Worm (Caenorhabditis elegans) whole organism, young adult: ENCODE measurements around the gene srh-69.

Experiments used
- B0261.1 ChIP-seq: sonication (generic microtip); optimal IDR thresholded peaks from 2 replicates; lab custom pipeline; 2016; ENCODE audit warnings: mild to moderate bottlenecking, missing genetic modification characterization, moderate library complexity, missing compliant biosample characterization
- F10E7.11 ChIP-seq: sonication (generic microtip); optimal IDR thresholded peaks from 2 replicates; lab custom pipeline; 2017; ENCODE audit warnings: mild to moderate bottlenecking, missing genetic modification characterization, moderate library complexity, missing compliant biosample characterization
- F37B4.10 ChIP-seq: fragments of 200-800 bp; sonication (Bioruptor generic); IDR thresholded peaks from 2 replicates; pipeline ENCODE4 v1.3.6; 2022; ENCODE audit warnings: missing genetic modification characterization, missing compliant biosample characterization
- T07F8.4 ChIP-seq: sonication (generic microtip); optimal IDR thresholded peaks from 2 replicates; lab custom pipeline; 2016; ENCODE audit warnings: mild to moderate bottlenecking, missing genetic modification characterization, moderate library complexity, missing compliant biosample characterization
- Y95B8A.8 ChIP-seq: fragments of 200-800 bp; sonication (Bioruptor generic); IDR thresholded peaks from 2 replicates; pipeline ENCODE4 v1.3.6; 2022; ENCODE audit warnings: missing genetic modification reagents, missing genetic modification characterization, missing compliant biosample characterization
- ama-1 ChIP-seq, 3 experiments: fragments of 150-350 bp in 1 of 3; sonication (generic microtip) in 2 of 3; optimal IDR thresholded peaks; 2 replicates each; lab custom pipeline; 2014 to 2018; ENCODE audit warnings: missing biosample characterization in 2 of 3, missing genetic modification characterization in 2 of 3, missing genetic modification reagents in 2 of 3
- aptf-3 ChIP-seq: fragments of 200-800 bp; sonication (Bioruptor generic); IDR thresholded peaks from 2 replicates; pipeline ENCODE4 v1.3.6; 2022; ENCODE audit warnings: missing genetic modification characterization, missing compliant biosample characterization
- atf-7 ChIP-seq: sonication (generic microtip); optimal IDR thresholded peaks from 2 replicates; lab custom pipeline; 2017; ENCODE audit warnings: mild to moderate bottlenecking, missing genetic modification characterization, missing compliant biosample characterization
- athp-1 ChIP-seq: sonication (generic microtip); optimal IDR thresholded peaks from 2 replicates; lab custom pipeline; 2017; ENCODE audit warnings: mild to moderate bottlenecking, missing genetic modification characterization, missing compliant biosample characterization
- attf-3 ChIP-seq: fragments of 200-800 bp; sonication (Bioruptor generic); conservative IDR thresholded peaks from 2 replicates; pipeline ENCODE4 v1.3.6; 2022; ENCODE audit warnings: missing genetic modification reagents, missing genetic modification characterization, missing compliant biosample characterization
- ceh-27 ChIP-seq: fragments of 200-800 bp; sonication (Bioruptor generic); optimal IDR thresholded peaks from 2 replicates; lab custom pipeline; 2018; ENCODE audit warnings: mild to moderate bottlenecking, missing genetic modification characterization, moderate library complexity, missing compliant biosample characterization
- die-1 ChIP-seq: sonication (generic microtip); optimal IDR thresholded peaks from 2 replicates; lab custom pipeline; 2016; ENCODE audit warnings: missing genotype, mild to moderate bottlenecking, missing genetic modification characterization, missing compliant biosample characterization
- dpff-1 ChIP-seq: sonication (generic microtip); optimal IDR thresholded peaks from 2 replicates; lab custom pipeline; 2017; ENCODE audit warnings: mild to moderate bottlenecking, missing genetic modification characterization, missing compliant biosample characterization
- hlh-26 ChIP-seq: fragments of 200-800 bp; sonication (Bioruptor generic); conservative IDR thresholded peaks from 2 replicates; pipeline ENCODE4 v1.3.6; 2022; ENCODE audit warnings: missing genetic modification reagents, missing genetic modification characterization, missing compliant biosample characterization
- hrde-1 ChIP-seq: sonication (generic microtip); optimal IDR thresholded peaks from 2 replicates; lab custom pipeline; 2016; ENCODE audit warnings: missing genetic modification characterization, mild to moderate bottlenecking, missing compliant biosample characterization, moderate library complexity, missing genotype, missing genetic modification reagents, borderline replicate concordance
- lsl-1 ChIP-seq: fragments of 200-800 bp; sonication (Bioruptor generic); optimal IDR thresholded peaks from 2 replicates; lab custom pipeline; 2018; ENCODE audit warnings: mild to moderate bottlenecking, missing genetic modification characterization, moderate library complexity, missing compliant biosample characterization
- madf-8 ChIP-seq: fragments of 200-800 bp; sonication (Bioruptor generic); conservative IDR thresholded peaks from 2 replicates; pipeline ENCODE4 v1.3.6; 2022; ENCODE audit warnings: missing genetic modification reagents, missing genetic modification characterization, missing compliant biosample characterization
- mcd-1 ChIP-seq: fragments of 200-800 bp; sonication (Bioruptor generic); IDR thresholded peaks from 2 replicates; pipeline ENCODE4 v1.3.6; 2022; ENCODE audit warnings: missing genetic modification reagents, missing genetic modification characterization, missing compliant biosample characterization
- mxl-1 ChIP-seq: sonication (generic microtip); optimal IDR thresholded peaks from 2 replicates; lab custom pipeline; 2016; ENCODE audit warnings: missing genetic modification characterization, missing compliant biosample characterization
- nfyb-1 ChIP-seq: fragments of 200-800 bp; sonication (Bioruptor generic); IDR thresholded peaks from 2 replicates; pipeline ENCODE4 v1.3.6; 2022; ENCODE audit warnings: missing genetic modification reagents, missing genetic modification characterization, missing compliant biosample characterization
- nhr-27 ChIP-seq: fragments of 200-800 bp; sonication (Bioruptor generic); optimal IDR thresholded peaks from 2 replicates; lab custom pipeline; 2018; ENCODE audit warnings: mild to moderate bottlenecking, missing genetic modification characterization, moderate library complexity, missing compliant biosample characterization
- nhr-80 ChIP-seq: sonication (generic microtip); optimal IDR thresholded peaks from 2 replicates; lab custom pipeline; 2016; ENCODE audit warnings: missing genetic modification characterization, missing compliant biosample characterization
- pha-4 ChIP-seq: fragments of 150-350 bp; sonication (generic microtip); optimal IDR thresholded peaks from 2 replicates; lab custom pipeline; 2014; ENCODE audit warnings: missing biosample characterization, missing genetic modification reagents, missing genetic modification characterization
- sdz-38 ChIP-seq: sonication (generic microtip); optimal IDR thresholded peaks from 2 replicates; lab custom pipeline; 2016; ENCODE audit warnings: missing genotype, missing genetic modification characterization, missing compliant biosample characterization
- snpc-1.1 ChIP-seq: sonication (generic microtip); optimal IDR thresholded peaks from 2 replicates; lab custom pipeline; 2017; ENCODE audit warnings: missing genetic modification characterization, mild to moderate bottlenecking, missing compliant biosample characterization, antibody characterized with exemption, moderate library complexity, missing genotype, missing genetic modification reagents; ENCODE audit not compliant: insufficient read depth
- snpc-3.4 ChIP-seq: sonication (generic microtip); optimal IDR thresholded peaks from 2 replicates; lab custom pipeline; 2017; ENCODE audit warnings: missing genetic modification characterization, mild to moderate bottlenecking, missing compliant biosample characterization, antibody characterized with exemption, moderate library complexity, missing genotype, missing genetic modification reagents
- snpc-4 ChIP-seq, 5 experiments: fragments of 150-350 bp in 1 of 5; sonication (generic microtip) in 4 of 5; optimal IDR thresholded peaks; 2 replicates each; lab custom pipeline; 2014 to 2018; ENCODE audit warnings: missing genetic modification characterization in 5 of 5, missing biosample characterization in 3 of 5, antibody characterized with exemption in 2 of 5, mild to moderate bottlenecking in 2 of 5, missing compliant biosample characterization in 2 of 5, missing genotype in 2 of 5, moderate library complexity in 2 of 5, missing genetic modification reagents in 1 of 5
- tlf-1 ChIP-seq: fragments of 200-800 bp; sonication (Bioruptor generic); optimal IDR thresholded peaks from 2 replicates; lab custom pipeline; 2018; ENCODE audit warnings: mild to moderate bottlenecking, missing genetic modification characterization, missing compliant biosample characterization
- unc-62 ChIP-seq: fragments of 150-350 bp; optimal IDR thresholded peaks from 2 replicates; lab custom pipeline; 2014; ENCODE audit warnings: missing biosample characterization, missing genetic modification reagents, missing genetic modification characterization
- zfh-2 ChIP-seq: fragments of 200-800 bp; sonication (Bioruptor generic); conservative IDR thresholded peaks from 2 replicates; pipeline ENCODE4 v1.3.6; 2022; ENCODE audit warnings: missing genetic modification reagents, missing genetic modification characterization, missing compliant biosample characterization
- zim-3 ChIP-seq: sonication (generic microtip); optimal IDR thresholded peaks from 2 replicates; lab custom pipeline; 2017; ENCODE audit warnings: mild to moderate bottlenecking, missing genetic modification characterization, moderate library complexity, missing compliant biosample characterization
- ztf-18 ChIP-seq: sonication (generic microtip); optimal IDR thresholded peaks from 2 replicates; lab custom pipeline; 2016; ENCODE audit warnings: missing genotype, mild to moderate bottlenecking, missing genetic modification characterization, missing compliant biosample characterization

srh-69 gene

DNA sequence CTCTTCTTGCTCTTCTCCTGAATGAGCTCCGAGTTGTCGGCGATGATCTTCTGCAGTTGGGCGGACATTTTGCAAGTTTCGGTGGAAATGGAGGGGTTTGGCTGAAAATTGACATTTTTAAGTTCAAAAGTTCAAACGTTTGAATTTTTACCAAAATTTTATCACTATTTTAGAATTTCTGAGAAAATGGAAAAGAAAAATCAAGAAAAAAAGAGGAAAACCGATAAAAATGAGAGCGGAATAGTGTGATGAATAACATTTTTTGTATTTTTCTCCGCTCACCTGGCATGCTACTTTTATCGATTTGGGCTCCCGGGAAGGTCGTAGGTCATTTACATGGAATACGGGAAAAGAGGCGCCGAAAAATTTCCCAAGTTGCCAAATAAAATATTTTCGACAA is 29.5 kb downstream of the srh-69 start, which contains the start of gene F15A4.10:
F15A4.10 (minus strand) TSS at position 101 of the 400 bp plus-strand sequence.
- no peak for TF ChIP-seq snpc-3.4
- TF ChIP-seq, all 124 proteins: peak for 0

ce11 chrII:12482622-12483021 is 31.9 kb downstream of the srh-69 start, which contains the start of gene fbxb-102:
Gene fbxb-102 (plus strand): TSS chrII:12482922.
- TF ChIP-seq sdz-38 (tag; lab: Kevin White, UChicago) (no peak), mxl-1 (tag; lab: Kevin White, UChicago) (no peak), unc-62 (no peak), die-1 (tag; lab: Kevin White, UChicago) (no peak), F10E7.11 (tag; lab: Kevin White, UChicago) (no peak), attf-3 (GFP tag; lab: Robert Waterston, UW) (no peak), nhr-80 (tag; lab: Kevin White, UChicago) (no peak), tlf-1 (GFP tag; lab: Kevin White, UChicago) (no peak)

DNA sequence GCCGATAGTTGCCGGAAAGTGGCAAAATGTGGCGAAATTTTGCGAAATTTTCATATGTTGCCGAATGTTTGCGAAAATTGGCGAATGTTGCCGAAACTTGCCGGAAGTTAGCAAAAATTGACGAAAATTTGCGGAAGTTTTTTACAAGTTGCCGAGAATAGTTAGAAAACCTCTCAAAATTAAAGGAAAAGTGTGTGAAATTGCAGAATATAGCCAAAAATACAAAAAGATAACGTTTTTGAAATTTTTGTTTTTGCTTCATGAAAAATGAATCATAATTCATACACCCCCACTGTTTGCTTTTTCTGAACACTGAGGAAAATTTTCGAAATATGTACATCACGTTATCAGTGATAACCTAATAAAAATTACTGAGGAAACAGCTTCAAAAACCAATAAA is 32.9 kb downstream of the srh-69 start:
- TF ChIP-seq snpc-1.1 (tag; lab: Kevin White, UChicago) = no peak
- TF ChIP-seq aptf-3 (GFP tag; lab: Robert Waterston, UW) = no peak
- TF ChIP-seq zfh-2 (GFP tag; lab: Robert Waterston, UW) = no peak

ce11 chrII:12480811-12481210 is 33.7 kb downstream of the srh-69 start, which contains the start of gene arrd-9:
Gene arrd-9 (minus strand): TSS chrII:12480911.
- no peak for TF ChIP-seq die-1 (tag; lab: Kevin White, UChicago)
- TF ChIP-seq atf-7 (tag; lab: Kevin White, UChicago) = no peak
- TF ChIP-seq pha-4 (tag; lab: Kevin White, UChicago) = no peak
- TF ChIP-seq T07F8.4 = no peak
- TF ChIP-seq nhr-27 (tag; lab: Kevin White, UChicago) = no peak
- no peak for TF ChIP-seq ceh-27 (GFP tag; lab: Kevin White, UChicago)
- TF ChIP-seq ama-1 (optimal IDR thresholded peaks at IDR 0.05; lab: Kevin White, UChicago) = no peak
- TF ChIP-seq ama-1 (GFP tag; optimal IDR thresholded peaks at IDR 0.05; lab: Kevin White, UChicago) = no peak
- no peak for TF ChIP-seq snpc-4 (GFP tag; optimal IDR thresholded peaks at IDR 0.05; lab: Kevin White, UChicago)
- TF ChIP-seq snpc-4 (tag; optimal IDR thresholded peaks at IDR 0.05; lab: Kevin White, UChicago) = no peak
- TF ChIP-seq athp-1 (tag; lab: Kevin White, UChicago) = no peak
- TF ChIP-seq madf-8 (GFP tag; lab: Robert Waterston, UW) = no peak
- no peak for TF ChIP-seq hrde-1 (tag; lab: Kevin White, UChicago)
- TF ChIP-seq zim-3 (tag; lab: Kevin White, UChicago) = no peak
- no peak for TF ChIP-seq hlh-26 (GFP tag; lab: Robert Waterston, UW)
- TF ChIP-seq B0261.1 (tag; lab: Kevin White, UChicago) = no peak
- TF ChIP-seq ztf-18 (tag; lab: Kevin White, UChicago) = no peak
- TF ChIP-seq lsl-1 (GFP tag; lab: Kevin White, UChicago) = no peak
- no peak for TF ChIP-seq F37B4.10 (GFP tag; lab: Robert Waterston, UW)

DNA sequence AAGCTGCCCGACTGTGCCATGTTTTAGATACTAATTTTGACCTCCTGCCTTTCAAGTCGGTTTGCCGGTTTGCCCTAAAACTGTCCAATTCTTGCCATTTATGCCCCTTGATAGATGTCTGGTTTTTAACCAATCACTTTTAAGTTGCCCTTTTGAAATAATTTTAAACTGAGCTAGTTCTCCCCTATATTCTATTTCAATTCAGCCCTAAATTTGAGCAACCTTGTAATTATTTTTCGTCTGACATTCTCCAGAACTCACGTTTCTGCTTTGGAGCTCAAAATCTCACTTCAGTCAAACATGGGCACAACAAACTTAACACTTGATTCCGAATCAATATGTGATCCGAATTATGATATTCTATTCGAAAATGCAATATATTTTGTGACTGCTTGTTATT is 41.1 kb downstream of the srh-69 start, which contains the start of gene srg-17:
srg-17 (plus strand) TSS at position 301 of the 400 bp plus-strand sequence.
- TF ChIP-seq ztf-18 (tag; lab: Kevin White, UChicago) (no peak), Y95B8A.8 (GFP tag; lab: Robert Waterston, UW) (no peak), dpff-1 (tag; lab: Kevin White, UChicago) (no peak), unc-62 (no peak), nfyb-1 (GFP tag; lab: Robert Waterston, UW) (no peak), mcd-1 (GFP tag; lab: Robert Waterston, UW) (no peak)
- TF ChIP-seq, all 124 proteins: peak for 0
